Fruit fly (Drosophila melanogaster): ENCODE results near the gene CG3168.

Gene CG3168

dm6 chrX:6756175-6756718 lies 16.5 kb upstream of the CG3168 start, which contains the start of gene sov (continued):
- TF ChIP-seq CG15514 (GFP tag; optimal IDR thresholded peaks at IDR 0.05) (peak; percentile 17), gfzf (GFP tag; optimal IDR thresholded peaks at IDR 0.05) (peak; percentile 76), CG14710 (tag; optimal IDR thresholded peaks at IDR 0.05) (peak; percentile 48), Gug (GFP tag; IDR thresholded peaks at IDR 0.05) (no peak), Blimp-1 (GFP tag; optimal IDR thresholded peaks at IDR 0.05) (peak; percentile 65), Scr (GFP tag; IDR thresholded peaks at IDR 0.05; ENCODE audit: partially characterized antibody) (peak; percentile 94), sd (tag; optimal IDR thresholded peaks at IDR 0.05) (peak; percentile 48), nmo (GFP tag; optimal IDR thresholded peaks at IDR 0.05) (peak; percentile 36), CG30020 (tag; optimal IDR thresholded peaks at IDR 0.05) (peak; percentile 37), Nf-YA (GFP tag; IDR thresholded peaks at IDR 0.05) (no peak), CG8924 (tag; optimal IDR thresholded peaks at IDR 0.05) (no peak), CG4360 (GFP tag; IDR thresholded peaks at IDR 0.05) (peak; percentile 57; the same call in 1 of the 2 replicates), B-H2 (GFP tag; optimal IDR thresholded peaks at IDR 0.05) (no peak), CG2129 (GFP tag; IDR thresholded peaks at IDR 0.05; ENCODE audit: partially characterized antibody) (peak; percentile 80), CG12769 (tag; optimal IDR thresholded peaks at IDR 0.05) (peak; percentile 36), Hmr (GFP tag; optimal IDR thresholded peaks at IDR 0.05) (peak; percentile 49), ewg (GFP tag; optimal IDR thresholded peaks at IDR 0.05) (peak; percentile 59), grau (tag; optimal IDR thresholded peaks at IDR 0.05) (peak; percentile 7), Fer2 (tag; optimal IDR thresholded peaks at IDR 0.05) (no peak), vnd (GFP tag; IDR thresholded peaks at IDR 0.05; ENCODE audit: partially characterized antibody) (peak; percentile 81), CG8290 (GFP tag; optimal IDR thresholded peaks at IDR 0.05) (peak; percentile 68), CG8290 (tag; optimal IDR thresholded peaks at IDR 0.05) (peak; percentile 39 to 58), CG6683 (GFP tag; optimal IDR thresholded peaks at IDR 0.05) (no peak), Med (GFP tag) (peak; percentile 62), cg (GFP tag; optimal IDR thresholded peaks at IDR 0.05) (peak; percentile 70), CG42726 (GFP tag; IDR thresholded peaks at IDR 0.05; ENCODE audit: partially characterized antibody) (peak; percentile 56; the same call in 1 of the 2 replicates), Jarid2 (GFP tag; optimal IDR thresholded peaks at IDR 0.05) (peak; percentile 18), CG9797 (GFP tag; optimal IDR thresholded peaks at IDR 0.05) (peak; percentile 60), CG14667 (GFP tag; IDR thresholded peaks at IDR 0.05) (no peak), Side (GFP tag; optimal IDR thresholded peaks at IDR 0.05) (no peak), CG13424 (tag; optimal IDR thresholded peaks at IDR 0.05) (no peak), rib (GFP tag; IDR thresholded peaks at IDR 0.05) (0 out of 2 replicates have a peak, but pooled peaks have one; percentile 31), CG34376 (GFP tag; optimal IDR thresholded peaks at IDR 0.05) (peak; percentile 15), nom (GFP tag; optimal IDR thresholded peaks at IDR 0.05) (peak; percentile 23), lilli (GFP tag; optimal IDR thresholded peaks at IDR 0.05) (peak; percentile 4), CG15601 (tag; optimal IDR thresholded peaks at IDR 0.05) (peak; percentile 3), CG13296 (GFP tag; optimal IDR thresholded peaks at IDR 0.05) (no peak), amos (GFP tag; IDR thresholded peaks at IDR 0.05; ENCODE audit: partially characterized antibody) (peak; percentile 77), Bgb (GFP tag; IDR thresholded peaks at IDR 0.05; ENCODE audit: partially characterized antibody) (peak; percentile 80), CG12155 (GFP tag; optimal IDR thresholded peaks at IDR 0.05) (peak; percentile 6), so (GFP tag; IDR thresholded peaks at IDR 0.05) (no peak), CG2116 (GFP tag; optimal IDR thresholded peaks at IDR 0.05) (peak; percentile 65), zen2 (GFP tag; IDR thresholded peaks at IDR 0.05; ENCODE audit: partially characterized antibody) (peak; percentile 80; the same call in 1 of the 3 replicates), CG8388 (GFP tag; optimal IDR thresholded peaks at IDR 0.05) (no peak), Doc3 (GFP tag; IDR thresholded peaks at IDR 0.05; ENCODE audit: partially characterized antibody) (peak; percentile 94), dmrt11E (tag; optimal IDR thresholded peaks at IDR 0.05) (no peak), Sin3A (optimal IDR thresholded peaks at IDR 0.05) (peak; percentile 76), bowl (GFP tag; IDR thresholded peaks at IDR 0.05) (no peak)

Measured in whole organism, embryonic.